Worm (Caenorhabditis elegans) whole organism, midembryonic: ENCODE measurements around the gene skih-2.
A peak's percentile ranks its signal among the peaks of the same experiment; 100 is the strongest.

Experiments
- T22C8.4 ChIP-seq: fragments of 200-800 bp; sonication (Bioruptor generic); IDR thresholded peaks from 2 replicates; pipeline ENCODE4 v1.3.6; 2022; ENCODE audit warnings: missing genetic modification characterization, missing compliant biosample characterization
- cog-1 ChIP-seq: sonication (generic microtip); optimal IDR thresholded peaks from 2 replicates; lab custom pipeline; 2016; ENCODE audit warnings: missing genetic modification characterization, missing compliant biosample characterization
- flt-1 ChIP-seq: fragments of 200-800 bp; sonication (Bioruptor generic); IDR thresholded peaks from 2 replicates; pipeline ENCODE4 v1.3.6; 2022; ENCODE audit warnings: missing genetic modification characterization, missing compliant biosample characterization
- klf-2 ChIP-seq: fragments of 200-800 bp; sonication (Bioruptor generic); conservative IDR thresholded peaks from 2 replicates; pipeline ENCODE4 v1.3.6; 2022; ENCODE audit warnings: missing genetic modification reagents, missing genetic modification characterization, missing compliant biosample characterization
- med-1 ChIP-seq: sonication (generic microtip); optimal IDR thresholded peaks from 2 replicates; lab custom pipeline; 2017; ENCODE audit warnings: missing genetic modification characterization, mild to moderate bottlenecking, missing compliant biosample characterization, antibody characterized with exemption, missing genetic modification reagents; ENCODE audit not compliant: insufficient read depth
- ref-1 ChIP-seq: fragments of 200-800 bp; sonication (Bioruptor generic); conservative IDR thresholded peaks from 2 replicates; pipeline ENCODE4 v1.3.6; 2022; ENCODE audit warnings: missing genetic modification reagents, missing genetic modification characterization, missing compliant biosample characterization
- tab-1 ChIP-seq: fragments of 200-800 bp; sonication (Bioruptor generic); IDR thresholded peaks from 2 replicates; pipeline ENCODE4 v1.3.6; 2022; ENCODE audit warnings: missing genetic modification characterization, missing compliant biosample characterization
- ztf-23 ChIP-seq: fragments of 200-800 bp; sonication (Bioruptor generic); IDR thresholded peaks from 2 replicates; pipeline ENCODE4 v1.3.6; 2022; ENCODE audit warnings: missing genetic modification reagents, missing genetic modification characterization, missing compliant biosample characterization
- ztf-29 ChIP-seq: fragments of 200-800 bp; sonication (Bioruptor generic); IDR thresholded peaks from 2 replicates; pipeline ENCODE4 v1.3.6; 2022; ENCODE audit warnings: missing genetic modification reagents, missing genetic modification characterization, missing compliant biosample characterization

skih-2 gene

ce11 chrIV:11149454-11150163 is 7.4 kb upstream of the skih-2 start, which contains the start of the genes F01G4.6 and pfd-1:
TSS of gene F01G4.6 (minus strand) at chrIV:11149504.
TSS of gene pfd-1 (plus strand) at chrIV:11150113.
- TF ChIP-seq med-1 (no peak), ref-1 (no peak), cog-1 (tag; lab: Kevin White, UChicago) (no peak), tab-1 (GFP tag; lab: Robert Waterston, UW) (no peak), klf-2 (no peak), flt-1 (GFP tag; lab: Robert Waterston, UW) (0 out of 2 replicates have a peak, but pooled peaks have one; percentile 39), T22C8.4 (GFP tag; lab: Robert Waterston, UW) (no peak), ztf-23 (GFP tag; lab: Robert Waterston, UW) (peak; percentile 68), ztf-29 (GFP tag; lab: Robert Waterston, UW) (no peak)

- TF ChIP-seq ztf-23 (GFP tag; lab: Robert Waterston, UW) (no peak), flt-1 (GFP tag; lab: Robert Waterston, UW) (0 out of 2 replicates have a peak, but pooled peaks have one; percentile 7), T22C8.4 (GFP tag; lab: Robert Waterston, UW) (no peak)
These were observed 6.7 kb upstream of the skih-2 start for ce11 chrIV:11148788-11149366.

ce11 chrIV:11146962-11147470 is 4.9 kb upstream of the skih-2 start, which contains the start of gene pigq-1:
TSS of gene pigq-1 (minus strand) at chrIV:11147247.
- TF ChIP-seq ref-1 (no peak), ztf-29 (GFP tag; lab: Robert Waterston, UW) (no peak), med-1 (no peak), flt-1 (GFP tag; lab: Robert Waterston, UW) (no peak), T22C8.4 (GFP tag; lab: Robert Waterston, UW) (no peak)

- TF ChIP-seq klf-2 (no peak), T22C8.4 (GFP tag; lab: Robert Waterston, UW) (no peak), cog-1 (tag; lab: Kevin White, UChicago) (no peak), tab-1 (GFP tag; lab: Robert Waterston, UW) (no peak), med-1 (no peak), ref-1 (no peak), ztf-23 (GFP tag; lab: Robert Waterston, UW) (no peak), flt-1 (GFP tag; lab: Robert Waterston, UW) (no peak), ztf-29 (GFP tag; lab: Robert Waterston, UW) (no peak)
These were observed 4.3 kb upstream of the skih-2 start for ce11 chrIV:11146492-11146891.

- TF ChIP-seq T22C8.4 (GFP tag; lab: Robert Waterston, UW) (no peak), tab-1 (GFP tag; lab: Robert Waterston, UW) (no peak), med-1 (no peak), ref-1 (no peak), klf-2 (no peak), ztf-23 (GFP tag; lab: Robert Waterston, UW) (no peak), flt-1 (GFP tag; lab: Robert Waterston, UW) (no peak), ztf-29 (GFP tag; lab: Robert Waterston, UW) (no peak), cog-1 (tag; lab: Kevin White, UChicago) (no peak)
These were observed 3.8 kb upstream of the skih-2 start for ce11 chrIV:11145929-11146339.

ce11 chrIV:11143228-11143444 is 972 bp upstream of the skih-2 start, which contains the start of gene F01G4.4:
TSS of gene F01G4.4 (plus strand) at chrIV:11143345.
- no peak for TF ChIP-seq klf-2
- TF ChIP-seq med-1 = no peak
- TF ChIP-seq ztf-23 (GFP tag; lab: Robert Waterston, UW) = no peak

ce11 chrIV:11131268-11131667 is 10.9 kb downstream of the skih-2 start, which contains the start of gene ard-1:
TSS of gene ard-1 (plus strand) at chrIV:11131279.
- TF ChIP-seq T22C8.4 (GFP tag; lab: Robert Waterston, UW) (no peak), tab-1 (GFP tag; lab: Robert Waterston, UW) (no peak), ztf-29 (GFP tag; lab: Robert Waterston, UW) (no peak), klf-2 (no peak), cog-1 (tag; lab: Kevin White, UChicago) (no peak), ztf-23 (GFP tag; lab: Robert Waterston, UW) (no peak), med-1 (no peak), ref-1 (no peak), flt-1 (GFP tag; lab: Robert Waterston, UW) (no peak)

- TF ChIP-seq klf-2 (no peak), flt-1 (GFP tag; lab: Robert Waterston, UW) (no peak), ztf-23 (GFP tag; lab: Robert Waterston, UW) (no peak), ref-1 (no peak), med-1 (no peak), cog-1 (tag; lab: Kevin White, UChicago) (no peak), T22C8.4 (GFP tag; lab: Robert Waterston, UW) (no peak), tab-1 (GFP tag; lab: Robert Waterston, UW) (no peak), ztf-29 (GFP tag; lab: Robert Waterston, UW) (no peak)
These were observed 11.4 kb downstream of the skih-2 start for ce11 chrIV:11130774-11131173.

ce11 chrIV:11126028-11126427 is 16.1 kb downstream of the skih-2 start:
- no peak for TF ChIP-seq ztf-23 (GFP tag; lab: Robert Waterston, UW)

ce11 chrIV:11126004-11126027 is 16.3 kb downstream of the skih-2 start, which contains the start of gene swsn-4:
TSS of gene swsn-4 (plus strand) at chrIV:11126024.
- no peak for TF ChIP-seq ztf-29 (GFP tag; lab: Robert Waterston, UW)
- no peak for TF ChIP-seq tab-1 (GFP tag; lab: Robert Waterston, UW)
- no peak for TF ChIP-seq med-1
- TF ChIP-seq flt-1 (GFP tag; lab: Robert Waterston, UW) = no peak
- no peak for TF ChIP-seq T22C8.4 (GFP tag; lab: Robert Waterston, UW)
- TF ChIP-seq klf-2 = no peak
- TF ChIP-seq cog-1 (tag; lab: Kevin White, UChicago) = no peak
- no peak for TF ChIP-seq ztf-23 (GFP tag; lab: Robert Waterston, UW)
- no peak for TF ChIP-seq ref-1

- TF ChIP-seq med-1 (no peak), ztf-23 (GFP tag; lab: Robert Waterston, UW) (no peak), cog-1 (tag; lab: Kevin White, UChicago) (no peak)
These were observed 16.6 kb downstream of the skih-2 start for ce11 chrIV:11125604-11126003.
